Worm (Caenorhabditis elegans): Measurements from ENCODE around the gene T25B9.9.

The T25B9.9 gene

DNA sequence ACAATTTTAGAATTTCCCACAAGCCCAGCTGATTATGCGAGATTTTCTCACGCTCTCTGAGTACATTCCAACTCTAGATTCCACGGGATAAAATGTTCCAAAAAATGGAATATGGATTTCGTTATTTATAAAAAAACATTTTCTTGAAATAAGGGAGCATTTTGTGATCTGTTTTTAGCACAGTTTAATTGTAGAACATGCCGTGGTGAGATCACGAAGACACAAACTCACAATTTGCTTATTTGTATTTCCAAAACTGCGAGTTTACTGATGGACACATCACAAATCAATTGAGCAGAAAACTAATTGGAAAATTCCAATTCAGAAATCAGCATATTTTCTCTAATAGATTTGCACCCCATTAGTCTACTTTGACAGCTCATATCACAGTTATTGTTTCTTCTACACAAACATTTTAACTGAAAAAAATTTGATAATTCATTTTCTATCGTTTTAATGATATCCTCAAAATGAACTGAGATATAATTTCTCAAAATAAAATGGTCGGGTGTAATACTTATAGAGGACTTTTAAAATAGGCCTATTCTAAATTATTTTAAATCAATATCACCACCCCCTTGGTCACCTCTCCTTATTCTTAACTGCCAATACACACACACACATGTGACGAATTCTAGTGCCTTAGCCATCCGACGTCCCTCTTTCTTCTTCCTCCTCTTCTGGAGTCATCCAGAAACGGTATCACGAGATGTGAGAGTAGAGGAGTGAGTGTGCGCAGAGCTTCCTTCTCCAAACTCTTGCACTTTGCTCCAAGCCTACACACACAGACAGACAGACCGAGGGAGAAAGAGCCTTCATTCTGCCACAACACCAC is 51.6 kb downstream of the T25B9.9 start:
- TF ChIP-seq nhr-11 (tag; optimal IDR thresholded peaks at IDR 0.05) (no peak), ztf-4 (tag; optimal IDR thresholded peaks at IDR 0.05) (no peak), C34F6.9 (tag; optimal IDR thresholded peaks at IDR 0.05) (no peak), gmeb-1 (tag; optimal IDR thresholded peaks at IDR 0.05) (no peak), ZK546.5 (tag; optimal IDR thresholded peaks at IDR 0.05) (no peak), snpc-4 (tag; optimal IDR thresholded peaks at IDR 0.05) (no peak), mdl-1 (tag; optimal IDR thresholded peaks at IDR 0.05) (no peak), nhr-25 (tag; optimal IDR thresholded peaks at IDR 0.05) (no peak), nhr-23 (tag; optimal IDR thresholded peaks at IDR 0.05) (no peak), alr-1 (tag; optimal IDR thresholded peaks at IDR 0.05) (no peak)

DNA sequence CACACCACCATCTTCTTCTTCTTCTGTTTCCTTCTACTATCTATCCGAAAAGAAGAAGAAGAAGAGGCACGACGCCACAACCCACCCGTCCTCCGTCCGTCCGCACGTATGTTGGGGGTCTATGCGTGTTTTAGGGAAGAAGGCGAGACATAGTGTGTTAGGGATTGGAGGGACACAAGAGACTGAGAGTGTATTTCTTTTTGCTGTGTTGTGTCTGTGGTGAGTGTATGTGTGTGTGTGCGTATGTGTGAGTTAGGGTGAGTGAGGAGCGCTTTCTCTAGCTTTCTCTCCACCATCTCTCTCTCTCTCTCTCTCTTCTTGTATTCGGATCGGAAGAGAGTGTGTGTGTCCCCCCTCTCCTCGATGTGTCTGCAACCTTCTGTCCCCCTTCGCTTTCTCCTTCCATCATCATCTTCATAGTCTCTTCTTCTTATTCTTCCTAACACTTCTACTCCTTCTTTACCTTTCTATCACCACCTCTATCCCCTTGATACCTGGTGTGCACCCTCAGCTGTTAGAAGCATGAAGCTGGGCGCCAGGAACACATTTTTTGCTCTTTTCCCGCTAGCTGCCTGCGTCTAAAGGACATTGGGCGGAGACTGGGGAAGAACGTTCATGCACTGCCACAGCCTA is 52.3 kb downstream of the T25B9.9 start:
- TF ChIP-seq nhr-129 (tag; optimal IDR thresholded peaks at IDR 0.05): peak; percentile 98
- peak; percentile 93 for TF ChIP-seq ztf-4 (tag; optimal IDR thresholded peaks at IDR 0.05)
- TF ChIP-seq C34F6.9 (tag; optimal IDR thresholded peaks at IDR 0.05): peak; percentile 93
- TF ChIP-seq ceh-16 (tag; optimal IDR thresholded peaks at IDR 0.05): peak; percentile 65
- TF ChIP-seq peb-1 (tag; optimal IDR thresholded peaks at IDR 0.05): no peak
- no peak for TF ChIP-seq elt-3 (tag; optimal IDR thresholded peaks at IDR 0.05)
- TF ChIP-seq blmp-1 (tag; optimal IDR thresholded peaks at IDR 0.05; ENCODE audit: insufficient read depth): peak; percentile 96
- peak; percentile 92 for TF ChIP-seq nhr-25 (tag; optimal IDR thresholded peaks at IDR 0.05)
- TF ChIP-seq egl-27 (tag; optimal IDR thresholded peaks at IDR 0.05): peak; percentile 72
- no peak for TF ChIP-seq ztf-1 (GFP tag; conservative IDR thresholded peaks at IDR 0.05)
- TF ChIP-seq nhr-21 (tag; optimal IDR thresholded peaks at IDR 0.05): peak; percentile 87
- peak; percentile 32 for TF ChIP-seq mdl-1 (tag; optimal IDR thresholded peaks at IDR 0.05)
- peak; percentile 95 for TF ChIP-seq nhr-6 (tag; optimal IDR thresholded peaks at IDR 0.05)
- TF ChIP-seq mbf-1 (tag; optimal IDR thresholded peaks at IDR 0.05): no peak
- TF ChIP-seq sem-4 (tag; optimal IDR thresholded peaks at IDR 0.05): peak; percentile 85
- peak; percentile 46 for TF ChIP-seq lin-11 (tag; optimal IDR thresholded peaks at IDR 0.05)
- no peak for TF ChIP-seq nhr-77 (tag; optimal IDR thresholded peaks at IDR 0.05)
- peak; percentile 85 for TF ChIP-seq zag-1 (tag; optimal IDR thresholded peaks at IDR 0.05)
- TF ChIP-seq gmeb-1 (tag; optimal IDR thresholded peaks at IDR 0.05): peak; percentile 70
- peak; percentile 61 for TF ChIP-seq unc-39 (tag; optimal IDR thresholded peaks at IDR 0.05)
- peak; percentile 58 for TF ChIP-seq sma-3 (GFP tag; optimal IDR thresholded peaks at IDR 0.05)
- peak; percentile 55 for TF ChIP-seq snpc-4 (tag; optimal IDR thresholded peaks at IDR 0.05)
- TF ChIP-seq nhr-10 (tag; optimal IDR thresholded peaks at IDR 0.05): peak; percentile 38
- TF ChIP-seq lin-13 (GFP tag; optimal IDR thresholded peaks at IDR 0.05): peak; percentile 81
- peak; percentile 81 for TF ChIP-seq sma-9 (GFP tag; optimal IDR thresholded peaks at IDR 0.05)
- TF ChIP-seq sma-9 (tag; optimal IDR thresholded peaks at IDR 0.05): no peak
- TF ChIP-seq lin-39 (tag; optimal IDR thresholded peaks at IDR 0.05): peak; percentile 80
- peak; percentile 92 for TF ChIP-seq unc-55 (GFP tag; optimal IDR thresholded peaks at IDR 0.05)
- TF ChIP-seq nhr-23 (tag; optimal IDR thresholded peaks at IDR 0.05): no peak
- peak; percentile 80 for TF ChIP-seq mab-5 (tag; optimal IDR thresholded peaks at IDR 0.05)
- TF ChIP-seq unc-62 (GFP tag; optimal IDR thresholded peaks at IDR 0.05): no peak
- peak; percentile 78 for TF ChIP-seq ama-1 (optimal IDR thresholded peaks at IDR 0.05)
- no peak for TF ChIP-seq nhr-11 (tag; optimal IDR thresholded peaks at IDR 0.05)
- no peak for TF ChIP-seq nhr-12 (tag; optimal IDR thresholded peaks at IDR 0.05)
- peak; percentile 85 for TF ChIP-seq crh-2 (tag; optimal IDR thresholded peaks at IDR 0.05)
- no peak for TF ChIP-seq elt-1 (tag; optimal IDR thresholded peaks at IDR 0.05)
- no peak for TF ChIP-seq alr-1 (tag; optimal IDR thresholded peaks at IDR 0.05)
- TF ChIP-seq R02D3.7 (tag; optimal IDR thresholded peaks at IDR 0.05): no peak
- no peak for TF ChIP-seq ztf-11 (tag; optimal IDR thresholded peaks at IDR 0.05)
- peak; percentile 7 for TF ChIP-seq ceh-82 (tag; optimal IDR thresholded peaks at IDR 0.05)
- TF ChIP-seq nhr-237 (tag; optimal IDR thresholded peaks at IDR 0.05): no peak
- peak; percentile 97 for TF ChIP-seq F13H6.1 (tag; optimal IDR thresholded peaks at IDR 0.05)
- peak; percentile 78 for TF ChIP-seq aly-2 (tag; optimal IDR thresholded peaks at IDR 0.05)
- TF ChIP-seq dmd-4 (tag; optimal IDR thresholded peaks at IDR 0.05): no peak
- TF ChIP-seq ZK546.5 (tag; optimal IDR thresholded peaks at IDR 0.05): no peak
- TF ChIP-seq Y55F3AM.14 (GFP tag; optimal IDR thresholded peaks at IDR 0.05): peak; percentile 97
- TF ChIP-seq skn-1 (tag; optimal IDR thresholded peaks at IDR 0.05): peak; percentile 25
- peak; percentile 80 for TF ChIP-seq fos-1 (tag; optimal IDR thresholded peaks at IDR 0.05)
- TF ChIP-seq lsy-2 (tag; optimal IDR thresholded peaks at IDR 0.05): peak; percentile 62 to 80
